Fruit fly (Drosophila melanogaster) whole organism, embryonic: ENCODE data around the gene CG7650.

Experiments used
- CG14014 ChIP-seq: fragments of 200-800 bp; sonication (Bioruptor generic); IDR thresholded peaks from 2 replicates; pipeline ENCODE4 v1.3.6; 2022; ENCODE audit warnings: missing biosample characterization, missing genetic modification characterization
- CG16813 ChIP-seq: fragments of 200-800 bp; sonication (Bioruptor generic); IDR thresholded peaks from 3 replicates; pipeline ENCODE4 v1.3.6; 2022; ENCODE audit warnings: missing biosample characterization, missing genetic modification characterization; ENCODE audit not compliant: partially characterized antibody
- CG6254 ChIP-seq: fragments of 200-800 bp; sonication (Bioruptor generic); optimal IDR thresholded peaks from 3 replicates; lab custom pipeline; 2017; ENCODE audit warnings: mild to moderate bottlenecking, missing biosample characterization, missing genetic modification reagents, missing genetic modification characterization
- CG9437 ChIP-seq: fragments of 200-800 bp; sonication (Bioruptor generic); optimal IDR thresholded peaks from 2 replicates; lab custom pipeline; 2018; ENCODE audit warnings: missing biosample characterization, mild to moderate bottlenecking, missing genetic modification characterization
- Dll ChIP-seq: fragments of 200-800 bp; sonication (Bioruptor generic); IDR thresholded peaks from 4 replicates; pipeline ENCODE4 v1.3.6; 2022; ENCODE audit warnings: missing biosample characterization, missing genetic modification characterization; ENCODE audit not compliant: partially characterized antibody
- Drgx ChIP-seq: fragments of 200-800 bp; sonication (Bioruptor generic); IDR thresholded peaks from 2 replicates; pipeline ENCODE4 v1.3.6; 2022; ENCODE audit warnings: missing biosample characterization, missing genetic modification characterization
- bigmax ChIP-seq: fragments of 200-800 bp; sonication (Bioruptor generic); optimal IDR thresholded peaks from 2 replicates; lab custom pipeline; 2018; ENCODE audit warnings: missing biosample characterization, mild to moderate bottlenecking, missing genetic modification characterization
- sqz ChIP-seq: fragments of 200-800 bp; sonication (Bioruptor generic); optimal IDR thresholded peaks from 3 replicates; lab custom pipeline; 2018; ENCODE audit warnings: missing biosample characterization, mild to moderate bottlenecking, missing genetic modification characterization
- vnd ChIP-seq: fragments of 200-800 bp; sonication (Bioruptor generic); IDR thresholded peaks from 3 replicates; pipeline ENCODE4 v1.3.6; 2022; ENCODE audit warnings: missing biosample characterization, missing genetic modification characterization; ENCODE audit not compliant: partially characterized antibody

- TF ChIP-seq Dll (no peak), Drgx (GFP tag; lab: Robert Waterston, UW) (no peak), CG6254 (GFP tag; lab: Kevin White, UChicago) (no peak), CG9437 (GFP tag; lab: Kevin White, UChicago) (no peak), vnd (GFP tag; lab: Robert Waterston, UW) (no peak), bigmax (no peak), sqz (GFP tag; lab: Kevin White, UChicago) (no peak), CG14014 (GFP tag; lab: Robert Waterston, UW) (no peak), CG16813 (no peak)
Observed at dm6 chr3L:15599190-15599589, 11.0 kb downstream of the CG7650 start.
